Worm (Caenorhabditis elegans) whole organism, mixed stage, embryonic: ENCODE results near the gene bcs-1.

Experiments
- M03D4.4 ChIP-seq: sonication (generic microtip); optimal IDR thresholded peaks from 2 replicates; lab custom pipeline; 2017; ENCODE audit warnings: mild to moderate bottlenecking, missing genetic modification characterization, missing compliant biosample characterization
- bed-3 ChIP-seq: fragments of 200-800 bp; sonication (Bioruptor generic); optimal IDR thresholded peaks from 3 replicates; lab custom pipeline; 2018; ENCODE audit warnings: mild to moderate bottlenecking, missing genetic modification characterization, moderate library complexity, missing compliant biosample characterization
- blmp-1 ChIP-seq: fragments of 150-350 bp; optimal IDR thresholded peaks from 2 replicates; lab custom pipeline; 2014; ENCODE audit warnings: missing biosample characterization, missing genetic modification characterization
- ceh-43 ChIP-seq: fragments of 200-800 bp; sonication (Bioruptor generic); optimal IDR thresholded peaks from 2 replicates; lab custom pipeline; 2018; ENCODE audit warnings: mild to moderate bottlenecking, missing genetic modification characterization, moderate library complexity, missing compliant biosample characterization
- ceh-83 ChIP-seq: fragments of 200-800 bp; sonication (Bioruptor generic); optimal IDR thresholded peaks from 2 replicates; lab custom pipeline; 2018; ENCODE audit warnings: mild to moderate bottlenecking, missing genetic modification characterization, missing compliant biosample characterization
- ces-1 ChIP-seq: fragments of 150-350 bp; optimal IDR thresholded peaks from 2 replicates; lab custom pipeline; 2014; ENCODE audit warnings: missing biosample characterization, missing genetic modification reagents, missing genetic modification characterization
- cnd-1 ChIP-seq: fragments of 200-800 bp; sonication (Bioruptor generic); optimal IDR thresholded peaks from 2 replicates; lab custom pipeline; 2018; ENCODE audit warnings: mild to moderate bottlenecking, missing genetic modification characterization, missing compliant biosample characterization
- drap-1 ChIP-seq: fragments of 200-800 bp; sonication (Bioruptor generic); optimal IDR thresholded peaks from 3 replicates; lab custom pipeline; 2018; ENCODE audit warnings: mild to moderate bottlenecking, missing genetic modification characterization, missing compliant biosample characterization
- elt-1 ChIP-seq: sonication (generic microtip); optimal IDR thresholded peaks from 2 replicates; lab custom pipeline; 2017; ENCODE audit warnings: missing genetic modification characterization, mild to moderate bottlenecking, missing compliant biosample characterization, antibody characterized with exemption, moderate library complexity, borderline replicate concordance; ENCODE audit not compliant: insufficient read depth
- elt-3 ChIP-seq: fragments of 150-350 bp; optimal IDR thresholded peaks from 2 replicates; lab custom pipeline; 2014; ENCODE audit warnings: missing biosample characterization, missing genetic modification characterization
- flh-1 ChIP-seq: fragments of 200-800 bp; sonication (Bioruptor generic); optimal IDR thresholded peaks from 2 replicates; lab custom pipeline; 2018; ENCODE audit warnings: mild to moderate bottlenecking, missing genetic modification characterization, moderate library complexity, missing compliant biosample characterization
- ham-2 ChIP-seq: fragments of 200-800 bp; sonication (Bioruptor generic); optimal IDR thresholded peaks from 2 replicates; lab custom pipeline; 2018; ENCODE audit warnings: mild to moderate bottlenecking, missing genetic modification characterization, missing compliant biosample characterization
- hlh-1 ChIP-seq: fragments of 150-350 bp; optimal IDR thresholded peaks from 2 replicates; lab custom pipeline; 2014; ENCODE audit warnings: missing biosample characterization, missing genetic modification reagents, missing genetic modification characterization
- lin-13 ChIP-seq: fragments of 150-350 bp; optimal IDR thresholded peaks from 2 replicates; lab custom pipeline; 2014; ENCODE audit warnings: missing biosample characterization, missing genetic modification characterization
- lsy-2 ChIP-seq: fragments of 150-350 bp; optimal IDR thresholded peaks from 2 replicates; lab custom pipeline; 2014; ENCODE audit warnings: missing biosample characterization, missing genetic modification characterization
- mab-5 ChIP-seq: fragments of 150-350 bp; optimal IDR thresholded peaks from 2 replicates; lab custom pipeline; 2014; ENCODE audit warnings: missing biosample characterization, missing genetic modification characterization
- mls-2 ChIP-seq: sonication (generic microtip); optimal IDR thresholded peaks from 2 replicates; lab custom pipeline; 2016; ENCODE audit warnings: mild to moderate bottlenecking, missing genetic modification characterization, moderate library complexity, missing compliant biosample characterization
- nhr-12 ChIP-seq: fragments of 150-350 bp; optimal IDR thresholded peaks from 2 replicates; lab custom pipeline; 2014; ENCODE audit warnings: missing biosample characterization, missing genetic modification characterization
- nhr-28 ChIP-seq: fragments of 150-350 bp; optimal IDR thresholded peaks from 2 replicates; lab custom pipeline; 2014; ENCODE audit warnings: missing biosample characterization, missing genetic modification characterization
- nhr-76 ChIP-seq: sonication (generic microtip); optimal IDR thresholded peaks from 2 replicates; lab custom pipeline; 2017; ENCODE audit warnings: missing biosample characterization, missing genetic modification characterization
- pha-4 ChIP-seq: fragments of 150-350 bp; optimal IDR thresholded peaks from 2 replicates; lab custom pipeline; 2018; ENCODE audit warnings: missing biosample characterization, missing genetic modification reagents, missing genetic modification characterization
- snpc-4 ChIP-seq: fragments of 150-350 bp; optimal IDR thresholded peaks from 2 replicates; lab custom pipeline; 2014; ENCODE audit warnings: missing biosample characterization, missing genetic modification characterization
- sptf-1 ChIP-seq: sonication (generic microtip); optimal IDR thresholded peaks from 2 replicates; lab custom pipeline; 2017; ENCODE audit warnings: mild to moderate bottlenecking, missing genetic modification characterization, moderate library complexity, missing compliant biosample characterization
- tbx-8 ChIP-seq: fragments of 200-800 bp; sonication (Bioruptor generic); optimal IDR thresholded peaks from 2 replicates; lab custom pipeline; 2018; ENCODE audit warnings: mild to moderate bottlenecking, missing genetic modification characterization, moderate library complexity, missing compliant biosample characterization
- unc-120 ChIP-seq: sonication (generic microtip); optimal IDR thresholded peaks from 2 replicates; lab custom pipeline; 2017; ENCODE audit warnings: missing genetic modification characterization, missing compliant biosample characterization; ENCODE audit not compliant: poor library complexity, severe bottlenecking
- unc-62 ChIP-seq: fragments of 150-350 bp; optimal IDR thresholded peaks from 2 replicates; lab custom pipeline; 2014; ENCODE audit warnings: missing biosample characterization, missing genetic modification reagents, missing genetic modification characterization
- zip-8 ChIP-seq: fragments of 150-350 bp; optimal IDR thresholded peaks from 2 replicates; lab custom pipeline; 2014; ENCODE audit warnings: missing biosample characterization, missing genetic modification characterization

Gene bcs-1

ce11 chrII:8570977-8571376 lies at the start of gene bcs-1:
Gene bcs-1, plus strand, starts transcription at chrII:8571085.
- TF ChIP-seq nhr-28 (tag; lab: Kevin White, UChicago) (no peak), nhr-12 (tag; lab: Kevin White, UChicago) (no peak), drap-1 (GFP tag; lab: Kevin White, UChicago) (no peak), mls-2 (tag; lab: Kevin White, UChicago) (no peak), unc-62 (GFP tag; lab: Kevin White, UChicago) (no peak), ces-1 (GFP tag; lab: Kevin White, UChicago) (no peak), ceh-83 (GFP tag; lab: Kevin White, UChicago) (no peak), sptf-1 (tag; lab: Kevin White, UChicago) (no peak), unc-120 (tag; lab: Kevin White, UChicago) (no peak), elt-1 (tag; lab: Kevin White, UChicago) (no peak), hlh-1 (tag; lab: Kevin White, UChicago) (no peak), ham-2 (GFP tag; lab: Kevin White, UChicago) (no peak), M03D4.4 (tag; lab: Kevin White, UChicago) (no peak), nhr-76 (tag; lab: Kevin White, UChicago) (no peak), flh-1 (GFP tag; lab: Kevin White, UChicago) (no peak), elt-3 (tag; lab: Kevin White, UChicago) (no peak), snpc-4 (no peak), lsy-2 (tag; lab: Kevin White, UChicago) (no peak)

ce11 chrII:8525133-8525736 lies 45.6 kb upstream of the bcs-1 start, which contains the start of the genes prp-9 and mrps-18B:
Gene prp-9, minus strand, starts transcription at chrII:8525396.
Gene mrps-18B, plus strand, starts transcription at chrII:8525681.
- TF ChIP-seq lsy-2 (tag; lab: Kevin White, UChicago) (peak; percentile 30), ceh-83 (GFP tag; lab: Kevin White, UChicago) (no peak)
- TF ChIP-seq, all 35 proteins: peak for 1

- TF ChIP-seq unc-62 (GFP tag; lab: Kevin White, UChicago) (no peak), pha-4 (tag; lab: Kevin White, UChicago) (no peak), elt-1 (tag; lab: Kevin White, UChicago) (peak; percentile 68), bed-3 (no peak), unc-120 (tag; lab: Kevin White, UChicago) (no peak), lsy-2 (tag; lab: Kevin White, UChicago) (no peak), ham-2 (GFP tag; lab: Kevin White, UChicago) (peak; percentile 78), M03D4.4 (tag; lab: Kevin White, UChicago) (no peak), tbx-8 (GFP tag; lab: Kevin White, UChicago) (no peak), zip-8 (no peak)
These were observed 41.6 kb upstream of the bcs-1 start for ce11 chrII:8529176-8529698.

- no peak for TF ChIP-seq snpc-4
- no peak for TF ChIP-seq sptf-1 (tag; lab: Kevin White, UChicago)
- no peak for TF ChIP-seq lin-13
- no peak for TF ChIP-seq cnd-1 (tag; lab: Kevin White, UChicago)
- TF ChIP-seq tbx-8 (GFP tag; lab: Kevin White, UChicago): no peak
- TF ChIP-seq pha-4 (tag; lab: Kevin White, UChicago): no peak
- no peak for TF ChIP-seq hlh-1 (tag; lab: Kevin White, UChicago)
- TF ChIP-seq blmp-1 (tag; lab: Kevin White, UChicago): no peak
- TF ChIP-seq unc-120 (tag; lab: Kevin White, UChicago): no peak
- no peak for TF ChIP-seq drap-1 (GFP tag; lab: Kevin White, UChicago)
- TF ChIP-seq elt-1 (tag; lab: Kevin White, UChicago): no peak
- no peak for TF ChIP-seq ham-2 (GFP tag; lab: Kevin White, UChicago)
- no peak for TF ChIP-seq ceh-43 (GFP tag; lab: Kevin White, UChicago)
- no peak for TF ChIP-seq elt-3 (tag; lab: Kevin White, UChicago)
- no peak for TF ChIP-seq mls-2 (tag; lab: Kevin White, UChicago)
- TF ChIP-seq M03D4.4 (tag; lab: Kevin White, UChicago): no peak
- no peak for TF ChIP-seq mab-5 (tag; lab: Kevin White, UChicago)
- TF ChIP-seq, all 35 proteins: peak for 0
These were observed 39.6 kb upstream of the bcs-1 start, which contains the start of gene gldi-7 for ce11 chrII:8531181-8531759. Gene gldi-7, minus strand, starts transcription at chrII:8531222.
